Fruit fly (Drosophila melanogaster) whole organism, embryonic: Measurements from ENCODE around the gene Rbp6.
A peak's percentile ranks its signal among the peaks of the same experiment; 100 is the strongest.

Experiments
- Abd-B ChIP-seq: fragments of 200-800 bp; sonication (Bioruptor generic); optimal IDR thresholded peaks from 2 replicates; lab custom pipeline; 2018; ENCODE audit warnings: missing biosample characterization, mild to moderate bottlenecking, missing genetic modification characterization, moderate library complexity
- Asciz ChIP-seq: fragments of 200-800 bp; sonication (Bioruptor generic); optimal IDR thresholded peaks from 2 replicates; lab custom pipeline; 2017; ENCODE audit warnings: missing biosample characterization, mild to moderate bottlenecking, missing genetic modification characterization, missing genetic modification reagents
- Blimp-1 ChIP-seq: fragments of 200-800 bp; sonication (Bioruptor generic); optimal IDR thresholded peaks from 3 replicates; lab custom pipeline; 2018; ENCODE audit warnings: missing biosample characterization, missing genetic modification characterization, mild to moderate bottlenecking, moderate library complexity, missing genetic modification reagents
- C15 ChIP-seq: fragments of 200-800 bp; sonication (Bioruptor generic); IDR thresholded peaks from 3 replicates; pipeline ENCODE4 v1.3.6; 2022; ENCODE audit warnings: missing biosample characterization, missing genetic modification characterization
- CG10565 ChIP-seq: fragments of 200-800 bp; sonication (Bioruptor generic); optimal IDR thresholded peaks from 3 replicates; lab custom pipeline; 2016; ENCODE audit warnings: missing biosample characterization, mild to moderate bottlenecking, missing genetic modification characterization
- CG11093 ChIP-seq: fragments of 200-800 bp; sonication (Bioruptor generic); IDR thresholded peaks from 3 replicates; pipeline ENCODE4 v1.3.6; 2022; ENCODE audit warnings: missing biosample characterization, missing genetic modification characterization
- CG11560 ChIP-seq: fragments of 200-800 bp; sonication (Bioruptor generic); IDR thresholded peaks from 3 replicates; pipeline ENCODE4 v1.3.6; 2022; ENCODE audit warnings: missing biosample characterization, missing genetic modification characterization
- CG12155 ChIP-seq: fragments of 200-800 bp; sonication (Bioruptor generic); optimal IDR thresholded peaks from 3 replicates; lab custom pipeline; 2016; ENCODE audit warnings: missing biosample characterization, missing genetic modification characterization
- CG12744 ChIP-seq: fragments of 200-800 bp; sonication (Bioruptor generic); optimal IDR thresholded peaks from 2 replicates; lab custom pipeline; 2016; ENCODE audit warnings: missing biosample characterization, missing genetic modification characterization
- CG14014 ChIP-seq: fragments of 200-800 bp; sonication (Bioruptor generic); IDR thresholded peaks from 2 replicates; pipeline ENCODE4 v1.3.6; 2022; ENCODE audit warnings: missing biosample characterization, missing genetic modification characterization
- CG14667 ChIP-seq: fragments of 200-800 bp; sonication (Bioruptor generic); IDR thresholded peaks from 2 replicates; pipeline ENCODE4 v1.3.6; 2022; ENCODE audit warnings: missing biosample characterization, missing genetic modification characterization
- CG1602 ChIP-seq: fragments of 200-800 bp; sonication (Bioruptor generic); optimal IDR thresholded peaks from 3 replicates; lab custom pipeline; 2016; ENCODE audit warnings: missing biosample characterization, missing genetic modification characterization
- CG1603 ChIP-seq: fragments of 200-800 bp; sonication (Bioruptor generic); optimal IDR thresholded peaks from 2 replicates; lab custom pipeline; 2019; ENCODE audit warnings: missing biosample characterization, mild to moderate bottlenecking, missing genetic modification characterization, moderate library complexity
- CG16815 ChIP-seq: fragments of 200-800 bp; sonication (Bioruptor generic); optimal IDR thresholded peaks from 3 replicates; lab custom pipeline; 2017; ENCODE audit warnings: missing biosample characterization, mild to moderate bottlenecking, missing genetic modification characterization
- CG16863 ChIP-seq: fragments of 200-800 bp; sonication (Bioruptor generic); optimal IDR thresholded peaks from 3 replicates; lab custom pipeline; 2016; ENCODE audit warnings: missing biosample characterization, missing genetic modification characterization
- CG17359 ChIP-seq: fragments of 200-800 bp; sonication (Bioruptor generic); optimal IDR thresholded peaks from 3 replicates; lab custom pipeline; 2018; ENCODE audit warnings: missing biosample characterization, mild to moderate bottlenecking, missing genetic modification characterization, moderate library complexity
- CG17912 ChIP-seq: fragments of 200-800 bp; sonication (Bioruptor generic); optimal IDR thresholded peaks from 2 replicates; lab custom pipeline; 2018; ENCODE audit warnings: missing biosample characterization, mild to moderate bottlenecking, missing genetic modification characterization
- CG18599 ChIP-seq: fragments of 200-800 bp; sonication (Bioruptor generic); optimal IDR thresholded peaks from 3 replicates; lab custom pipeline; 2017; ENCODE audit warnings: missing biosample characterization, missing genetic modification characterization, mild to moderate bottlenecking, moderate library complexity, missing genetic modification reagents
- CG30431 ChIP-seq: fragments of 200-800 bp; sonication (Bioruptor generic); optimal IDR thresholded peaks from 2 replicates; lab custom pipeline; 2017; ENCODE audit warnings: missing biosample characterization, missing genetic modification characterization
- CG31441 ChIP-seq: fragments of 200-800 bp; sonication (Bioruptor generic); IDR thresholded peaks from 2 replicates; pipeline ENCODE4 v1.3.6; 2022; ENCODE audit warnings: missing biosample characterization, missing genetic modification characterization
- CG33213 ChIP-seq: fragments of 200-800 bp; sonication (Bioruptor generic); optimal IDR thresholded peaks from 3 replicates; lab custom pipeline; 2016; ENCODE audit warnings: missing biosample characterization, missing genetic modification characterization
- CG3838 ChIP-seq: fragments of 200-800 bp; sonication (Bioruptor generic); optimal IDR thresholded peaks from 3 replicates; lab custom pipeline; 2016; ENCODE audit warnings: missing biosample characterization, missing genetic modification characterization
- CG6272 ChIP-seq: fragments of 200-800 bp; sonication (Bioruptor generic); IDR thresholded peaks from 2 replicates; pipeline ENCODE4 v1.3.6; 2022; ENCODE audit warnings: missing biosample characterization, missing genetic modification characterization
- CG6654 ChIP-seq: fragments of 200-800 bp; sonication (Bioruptor generic); optimal IDR thresholded peaks from 2 replicates; lab custom pipeline; 2017; ENCODE audit warnings: missing biosample characterization, mild to moderate bottlenecking, missing genetic modification characterization
- CG6813 ChIP-seq: fragments of 200-800 bp; sonication (Bioruptor generic); optimal IDR thresholded peaks from 2 replicates; lab custom pipeline; 2017; ENCODE audit warnings: missing biosample characterization, missing genetic modification characterization, mild to moderate bottlenecking, moderate library complexity, missing genetic modification reagents
- CG7786 ChIP-seq: fragments of 200-800 bp; sonication (Bioruptor generic); optimal IDR thresholded peaks from 2 replicates; lab custom pipeline; 2016; ENCODE audit warnings: missing biosample characterization, missing genetic modification characterization
- CG7839 ChIP-seq: fragments of 200-800 bp; sonication (Bioruptor generic); optimal IDR thresholded peaks from 3 replicates; lab custom pipeline; 2018; ENCODE audit warnings: missing biosample characterization, mild to moderate bottlenecking, missing genetic modification characterization, moderate library complexity
- CG8281 ChIP-seq: fragments of 200-800 bp; sonication (Bioruptor generic); optimal IDR thresholded peaks from 2 replicates; lab custom pipeline; 2018; ENCODE audit warnings: missing biosample characterization, mild to moderate bottlenecking, missing genetic modification characterization, moderate library complexity
- CG8765 ChIP-seq: fragments of 200-800 bp; sonication (Bioruptor generic); IDR thresholded peaks from 2 replicates; pipeline ENCODE4 v1.3.6; 2022; ENCODE audit warnings: missing biosample characterization, missing genetic modification characterization
- Dfd ChIP-seq, 2 experiments: fragments of >200 bp; optimal IDR thresholded peaks; 2 replicates each; lab custom pipeline; 2017; ENCODE audit warnings: missing biosample characterization in 2 of 2, missing genetic modification characterization in 2 of 2
- Fer2 ChIP-seq: fragments of 200-800 bp; sonication (Bioruptor generic); optimal IDR thresholded peaks from 2 replicates; lab custom pipeline; 2018; ENCODE audit warnings: missing biosample characterization, mild to moderate bottlenecking, missing genetic modification characterization, moderate library complexity
- Hmr ChIP-seq: fragments of 200-800 bp; sonication (Bioruptor generic); optimal IDR thresholded peaks from 3 replicates; lab custom pipeline; 2017; ENCODE audit warnings: mild to moderate bottlenecking, missing biosample characterization, missing genetic modification reagents, missing genetic modification characterization
- Jarid2 ChIP-seq: fragments of 200-800 bp; sonication (Bioruptor generic); optimal IDR thresholded peaks from 3 replicates; lab custom pipeline; 2017; ENCODE audit warnings: mild to moderate bottlenecking, missing biosample characterization, missing genetic modification reagents, missing genetic modification characterization
- MESR4 ChIP-seq: fragments of 200-800 bp; sonication (Bioruptor generic); optimal IDR thresholded peaks from 2 replicates; lab custom pipeline; 2018; ENCODE audit warnings: missing biosample characterization, mild to moderate bottlenecking, missing genetic modification characterization, moderate library complexity
- NC2β ChIP-seq: fragments of 200-800 bp; sonication (Bioruptor generic); optimal IDR thresholded peaks from 2 replicates; lab custom pipeline; 2016; ENCODE audit warnings: missing biosample characterization, missing genetic modification characterization
- Oli ChIP-seq: fragments of 200-800 bp; sonication (Bioruptor generic); optimal IDR thresholded peaks from 2 replicates; lab custom pipeline; 2018; ENCODE audit warnings: missing biosample characterization, mild to moderate bottlenecking, missing genetic modification characterization, moderate library complexity
- caup ChIP-seq: fragments of 200-800 bp; sonication (Bioruptor generic); optimal IDR thresholded peaks from 3 replicates; lab custom pipeline; 2017; ENCODE audit warnings: missing biosample characterization, mild to moderate bottlenecking, missing genetic modification characterization, moderate library complexity; ENCODE audit not compliant: severe bottlenecking
- dati ChIP-seq: fragments of 200-800 bp; sonication (Bioruptor generic); IDR thresholded peaks from 2 replicates; pipeline ENCODE4 v1.3.6; 2022; ENCODE audit warnings: missing biosample characterization, missing genetic modification characterization
- ems ChIP-seq: fragments of 200-800 bp; sonication (Bioruptor generic); optimal IDR thresholded peaks from 3 replicates; lab custom pipeline; 2016; ENCODE audit warnings: missing biosample characterization, missing genetic modification characterization
- ftz-f1 ChIP-seq: fragments of 200-800 bp; sonication (Bioruptor generic); optimal IDR thresholded peaks from 2 replicates; lab custom pipeline; 2016; ENCODE audit warnings: missing biosample characterization, missing genetic modification characterization
- gfzf ChIP-seq: fragments of 200-800 bp; sonication (Bioruptor generic); optimal IDR thresholded peaks from 2 replicates; lab custom pipeline; 2016; ENCODE audit warnings: missing biosample characterization, mild to moderate bottlenecking, missing genetic modification characterization, moderate library complexity
- lilli ChIP-seq: fragments of 200-800 bp; sonication (Bioruptor generic); optimal IDR thresholded peaks from 3 replicates; lab custom pipeline; 2016; ENCODE audit warnings: missing biosample characterization, missing genetic modification characterization
- oc ChIP-seq: fragments of 200-800 bp; sonication (Bioruptor generic); optimal IDR thresholded peaks from 2 replicates; lab custom pipeline; 2018; ENCODE audit warnings: missing biosample characterization, mild to moderate bottlenecking, missing genetic modification characterization, moderate library complexity
- pb ChIP-seq: fragments of 200-800 bp; sonication (Bioruptor generic); optimal IDR thresholded peaks from 3 replicates; lab custom pipeline; 2016; ENCODE audit warnings: missing biosample characterization, missing genetic modification characterization
- sc ChIP-seq, 3 experiments: fragments of >200 bp in 2 of 3; fragments of 200-800 bp in 1 of 3; sonication (Bioruptor generic) in 1 of 3; optimal IDR thresholded peaks; 2 replicates in 2 of 3; 3 replicates in 1 of 3; lab custom pipeline; 2017; ENCODE audit warnings: mild to moderate bottlenecking in 1 of 3, missing biosample characterization in 1 of 3, missing genetic modification characterization in 1 of 3, missing genetic modification reagents in 1 of 3
- stwl ChIP-seq: fragments of 200-800 bp; sonication (Bioruptor generic); optimal IDR thresholded peaks from 3 replicates; lab custom pipeline; 2018; ENCODE audit warnings: missing biosample characterization, mild to moderate bottlenecking, missing genetic modification characterization, moderate library complexity
- wek ChIP-seq: fragments of 200-800 bp; sonication (Bioruptor generic); optimal IDR thresholded peaks from 3 replicates; lab custom pipeline; 2018; ENCODE audit warnings: missing biosample characterization, mild to moderate bottlenecking, missing genetic modification characterization, moderate library complexity
- wor ChIP-seq: fragments of 200-800 bp; sonication (Bioruptor generic); IDR thresholded peaks from 2 replicates; pipeline ENCODE4 v1.3.6; 2022; ENCODE audit warnings: missing biosample characterization, missing genetic modification characterization
- zen ChIP-seq: fragments of 200-800 bp; sonication (Bioruptor generic); optimal IDR thresholded peaks from 3 replicates; lab custom pipeline; 2018; ENCODE audit warnings: missing biosample characterization, mild to moderate bottlenecking, missing genetic modification characterization, moderate library complexity
- zfh2 ChIP-seq: fragments of 200-800 bp; sonication (Bioruptor generic); optimal IDR thresholded peaks from 2 replicates; lab custom pipeline; 2016; ENCODE audit warnings: missing biosample characterization, missing genetic modification characterization

Gene Rbp6

DNA sequence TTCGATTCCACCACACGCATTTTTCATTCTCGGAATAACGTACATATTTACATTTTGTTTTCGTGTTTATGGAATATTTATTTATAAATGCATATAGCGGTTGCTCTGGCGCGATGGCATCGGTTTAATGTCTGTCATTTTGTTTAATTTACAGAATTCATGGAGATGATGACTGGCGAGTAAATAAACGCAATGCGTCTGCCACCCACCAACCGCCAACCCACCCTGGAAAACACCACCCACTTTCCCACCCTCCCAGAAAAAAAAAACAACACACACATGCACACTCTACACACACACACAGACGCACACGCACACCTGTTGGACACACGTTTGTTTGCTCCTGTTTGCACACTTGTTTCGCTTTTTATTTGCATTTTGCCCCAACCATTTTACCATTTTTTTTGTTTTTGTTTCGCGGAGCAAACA, 190.2 kb downstream of the Rbp6 start (continued):
- peak; percentile 42 for TF ChIP-seq Hmr (GFP tag; lab: Kevin White, UChicago)
- no peak for TF ChIP-seq CG16863 (GFP tag; lab: Kevin White, UChicago)
- peak; percentile 62 for TF ChIP-seq CG6813 (GFP tag; lab: Kevin White, UChicago)
- TF ChIP-seq CG7839 (tag; lab: Kevin White, UChicago) = no peak
- TF ChIP-seq NC2β (GFP tag; lab: Kevin White, UChicago) = no peak
- TF ChIP-seq CG16815 = no peak
- TF ChIP-seq stwl = no peak
- TF ChIP-seq MESR4 (GFP tag; lab: Kevin White, UChicago) = no peak
- TF ChIP-seq CG11093 (GFP tag; lab: Robert Waterston, UW) = no peak
- no peak for TF ChIP-seq caup
- TF ChIP-seq CG10565 = no peak
- TF ChIP-seq pb = no peak
- TF ChIP-seq CG6654 (GFP tag; lab: Kevin White, UChicago) = no peak
- TF ChIP-seq CG3838 (GFP tag; lab: Kevin White, UChicago) = no peak
- peak; percentile 47 for TF ChIP-seq CG18599
- no peak for TF ChIP-seq CG14667 (GFP tag; lab: Robert Waterston, UW)
- TF ChIP-seq Oli = no peak
- peak; percentile 40 for TF ChIP-seq CG8281 (tag; lab: Kevin White, UChicago)
- no peak for TF ChIP-seq CG6272
- TF ChIP-seq CG17359 (tag; lab: Kevin White, UChicago) = peak; percentile 48
- no peak for TF ChIP-seq sc (optimal IDR thresholded peaks at IDR 0.05; lab: Kevin White, UChicago)
- peak; percentile 22 for TF ChIP-seq sc (GFP tag; optimal IDR thresholded peaks at IDR 0.05; lab: Kevin White, UChicago)
- no peak for TF ChIP-seq CG8765 (GFP tag; lab: Robert Waterston, UW)
- no peak for TF ChIP-seq C15
- peak; percentile 60 for TF ChIP-seq Blimp-1 (GFP tag; lab: Kevin White, UChicago)
- peak; percentile 59 for TF ChIP-seq Asciz (GFP tag; lab: Kevin White, UChicago)
- TF ChIP-seq CG30431 (GFP tag; lab: Kevin White, UChicago) = no peak
- TF ChIP-seq gfzf (GFP tag; lab: Kevin White, UChicago) = no peak
- TF ChIP-seq CG17912 (GFP tag; lab: Kevin White, UChicago) = no peak
- no peak for TF ChIP-seq CG14014
- no peak for TF ChIP-seq wor (GFP tag; lab: Robert Waterston, UW)
- no peak for TF ChIP-seq zen
- no peak for TF ChIP-seq zfh2 (GFP tag; lab: Kevin White, UChicago)
- TF ChIP-seq CG11560 (tag; lab: Robert Waterston, UW) = no peak
- TF ChIP-seq CG12155 = no peak
- no peak for TF ChIP-seq CG1602
- TF ChIP-seq Jarid2 (GFP tag; lab: Kevin White, UChicago) = no peak
- TF ChIP-seq wek (GFP tag; lab: Kevin White, UChicago) = peak; percentile 59
- no peak for TF ChIP-seq CG7786 (GFP tag; lab: Kevin White, UChicago)
- no peak for TF ChIP-seq Fer2
- no peak for TF ChIP-seq dati (GFP tag; lab: Robert Waterston, UW)
- no peak for TF ChIP-seq CG12744 (GFP tag; lab: Kevin White, UChicago)
- no peak for TF ChIP-seq lilli (GFP tag; lab: Kevin White, UChicago)
- no peak for TF ChIP-seq CG33213 (GFP tag; lab: Kevin White, UChicago)
- TF ChIP-seq CG1603 (tag; lab: Kevin White, UChicago) = peak; percentile 44
- peak; percentile 15; the same call in 1 of the 2 replicates for TF ChIP-seq CG31441 (GFP tag; lab: Robert Waterston, UW)
- TF ChIP-seq ems (GFP tag; lab: Kevin White, UChicago) = no peak
- TF ChIP-seq Abd-B (GFP tag; lab: Kevin White, UChicago) = no peak
- TF ChIP-seq oc = no peak
- no peak for TF ChIP-seq ftz-f1
- no peak for TF ChIP-seq Dfd (GFP tag; optimal IDR thresholded peaks at IDR 0.05; lab: Kevin White, UChicago)
